Worm (Caenorhabditis elegans): ENCODE measurements around the gene rip-1.
A peak's percentile ranks its signal among the peaks of the same experiment; 100 is the strongest.

The rip-1 gene

DNA sequence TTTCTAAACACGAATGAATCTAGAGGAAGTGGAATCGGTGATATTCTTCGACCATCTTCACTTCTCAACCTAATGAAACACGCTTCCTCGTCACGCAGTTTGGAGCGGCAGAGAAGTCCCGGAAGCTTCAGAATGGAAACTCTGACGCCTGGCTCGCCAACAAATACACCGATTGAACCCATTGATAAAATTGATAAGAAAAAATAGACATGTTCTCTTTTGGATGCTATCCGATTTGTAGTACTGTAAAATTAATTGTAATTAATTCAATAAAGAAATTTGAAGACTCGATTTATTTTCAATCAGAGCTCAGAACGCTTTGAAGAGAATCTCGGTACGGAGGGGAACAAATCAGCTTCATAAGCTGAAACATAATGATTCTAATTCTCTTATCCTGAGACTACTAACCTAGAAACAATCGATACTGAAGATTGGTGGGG, 44.0 kb downstream of the rip-1 start:
- peak; percentile 59 for TF ChIP-seq pax-3 (tag; optimal IDR thresholded peaks at IDR 0.05)
- no peak for TF ChIP-seq snpc-4 (tag; optimal IDR thresholded peaks at IDR 0.05)
- TF ChIP-seq lin-35 (GFP tag; optimal IDR thresholded peaks at IDR 0.05), result peak in 1 of 2 experiments; percentile 62
- TF ChIP-seq tbx-2 (tag; optimal IDR thresholded peaks at IDR 0.05), result peak; percentile 49
- TF ChIP-seq nhr-19 (GFP tag; conservative IDR thresholded peaks at IDR 0.05), result peak; percentile 61
- TF ChIP-seq unc-98 (GFP tag; IDR thresholded peaks at IDR 0.05), result no peak; the same call in 1 of the 2 replicates
- TF ChIP-seq C34B4.2 (tag; optimal IDR thresholded peaks at IDR 0.05), result no peak
- no peak for TF ChIP-seq nhr-77 (tag; optimal IDR thresholded peaks at IDR 0.05)
- TF ChIP-seq nhr-47 (tag; optimal IDR thresholded peaks at IDR 0.05), result peak; percentile 66
- peak; percentile 75 for TF ChIP-seq nhr-71 (tag; optimal IDR thresholded peaks at IDR 0.05)
- peak; percentile 46 for TF ChIP-seq hpl-2 (GFP tag; optimal IDR thresholded peaks at IDR 0.05)
- TF ChIP-seq pqm-1 (tag; optimal IDR thresholded peaks at IDR 0.05), result no peak
- TF ChIP-seq lin-14 (GFP tag; optimal IDR thresholded peaks at IDR 0.05), result peak; percentile 24
- TF ChIP-seq mdl-1 (tag; optimal IDR thresholded peaks at IDR 0.05), result no peak
- peak; percentile 60 for TF ChIP-seq elt-2 (tag; optimal IDR thresholded peaks at IDR 0.05)
- TF ChIP-seq mep-1 (tag; optimal IDR thresholded peaks at IDR 0.05), result no peak
- no peak for TF ChIP-seq unc-30 (tag; optimal IDR thresholded peaks at IDR 0.05)
- no peak for TF ChIP-seq nhr-84 (tag; optimal IDR thresholded peaks at IDR 0.05)
- no peak for TF ChIP-seq blmp-1 (tag; optimal IDR thresholded peaks at IDR 0.05)
- TF ChIP-seq tlp-1 (tag; optimal IDR thresholded peaks at IDR 0.05), result no peak
- TF ChIP-seq ceh-63 (GFP tag; optimal IDR thresholded peaks at IDR 0.05), result no peak
- TF ChIP-seq aly-2 (tag; optimal IDR thresholded peaks at IDR 0.05), result peak; percentile 99
- no peak for TF ChIP-seq unc-130 (tag; optimal IDR thresholded peaks at IDR 0.05)
- peak; percentile 69 for TF ChIP-seq nhr-90 (tag; optimal IDR thresholded peaks at IDR 0.05; ENCODE audit: poor library complexity)
- peak; percentile 59 for TF ChIP-seq C04F5.9 (tag; optimal IDR thresholded peaks at IDR 0.05)
- TF ChIP-seq alr-1 (tag; optimal IDR thresholded peaks at IDR 0.05; ENCODE audit: borderline replicate concordance), result no peak
- TF ChIP-seq unc-86 (tag; optimal IDR thresholded peaks at IDR 0.05), result no peak
- TF ChIP-seq dpl-1 (GFP tag; optimal IDR thresholded peaks at IDR 0.05), result no peak
- TF ChIP-seq ama-1 (optimal IDR thresholded peaks at IDR 0.05), result peak; percentile 86
- peak; percentile 4 for TF ChIP-seq nhr-85 (tag)
- TF ChIP-seq fkh-8 (tag; optimal IDR thresholded peaks at IDR 0.05), result no peak
- no peak for TF ChIP-seq lin-39 (tag; optimal IDR thresholded peaks at IDR 0.05)
- no peak for TF ChIP-seq ets-5 (GFP tag; IDR thresholded peaks at IDR 0.05)
- no peak for TF ChIP-seq mef-2 (tag; optimal IDR thresholded peaks at IDR 0.05)
- no peak for TF ChIP-seq nhr-28 (tag; optimal IDR thresholded peaks at IDR 0.05)
- TF ChIP-seq grh-1 (GFP tag; IDR thresholded peaks at IDR 0.05), result peak; percentile 58
- no peak for TF ChIP-seq ceh-82 (tag; optimal IDR thresholded peaks at IDR 0.05)
- TF ChIP-seq nhr-20 (tag; optimal IDR thresholded peaks at IDR 0.05), result peak; percentile 45
- TF ChIP-seq fos-1 (tag; optimal IDR thresholded peaks at IDR 0.05), result no peak
- peak; percentile 45; the same call in 1 of the 2 replicates for TF ChIP-seq ceh-88 (GFP tag; IDR thresholded peaks at IDR 0.05)
- TF ChIP-seq ztf-11 (tag; optimal IDR thresholded peaks at IDR 0.05), result peak in 1 of 2 experiments; percentile 22
- TF ChIP-seq sptf-1 (tag; optimal IDR thresholded peaks at IDR 0.05), result no peak
- TF ChIP-seq F16B12.6 (tag; optimal IDR thresholded peaks at IDR 0.05), result no peak
- TF ChIP-seq snu-23 (GFP tag; optimal IDR thresholded peaks at IDR 0.05), result peak; percentile 75
- TF ChIP-seq aha-1 (tag; optimal IDR thresholded peaks at IDR 0.05), result no peak
- no peak for TF ChIP-seq zip-4 (GFP tag; optimal IDR thresholded peaks at IDR 0.05)
- TF ChIP-seq irx-1 (tag; optimal IDR thresholded peaks at IDR 0.05), result no peak
- TF ChIP-seq elt-3 (tag; optimal IDR thresholded peaks at IDR 0.05), result no peak
- no peak for TF ChIP-seq skn-1 (tag; optimal IDR thresholded peaks at IDR 0.05)
- TF ChIP-seq hlh-4 (tag; optimal IDR thresholded peaks at IDR 0.05), result no peak
- TF ChIP-seq swsn-7 (tag; optimal IDR thresholded peaks at IDR 0.05), result peak; percentile 28
- TF ChIP-seq nhr-237 (tag; optimal IDR thresholded peaks at IDR 0.05), result no peak
- TF ChIP-seq fkh-4 (tag; optimal IDR thresholded peaks at IDR 0.05; ENCODE audit: borderline replicate concordance), result no peak
- TF ChIP-seq efl-1 (optimal IDR thresholded peaks at IDR 0.05), result peak; percentile 14 to 31
- TF ChIP-seq efl-1 (GFP tag; optimal IDR thresholded peaks at IDR 0.05 in 1 of 2), result peak in 1 of 2 experiments; percentile 92
